Fruit fly (Drosophila melanogaster) Kc167 (cell line): Measurements from ENCODE around the gene Lerp.

Experiments used
- Myc ChIP-seq: fragments of >200 bp; optimal IDR thresholded peaks from 2 replicates; lab custom pipeline; 2017; ENCODE audit warnings: missing external identifiers
- Sin3A ChIP-seq: fragments of >200 bp; optimal IDR thresholded peaks from 2 replicates; lab custom pipeline; 2018; ENCODE audit warnings: missing external identifiers
- h ChIP-seq: fragments of >200 bp; optimal IDR thresholded peaks from 3 replicates; lab custom pipeline; 2018; ENCODE audit warnings: missing external identifiers
- insv ChIP-seq: fragments of >200 bp; optimal IDR thresholded peaks from 3 replicates; lab custom pipeline; 2018; ENCODE audit warnings: missing external identifiers
- psq ChIP-seq: fragments of >200 bp; optimal IDR thresholded peaks from 2 replicates; lab custom pipeline; 2017; ENCODE audit warnings: missing external identifiers

- no peak for TF ChIP-seq insv (lab: Kevin White, UChicago)
- no peak for TF ChIP-seq Myc (lab: Kevin White, UChicago)
- no peak for TF ChIP-seq Sin3A
- TF ChIP-seq h: no peak
- no peak for TF ChIP-seq psq (lab: Kevin White, UChicago)
Measured at dm6 chr3R:26906034-26906433, 43.1 kb upstream of the Lerp start.
